Fruit fly (Drosophila melanogaster) whole organism: Measurements from ENCODE around the gene CG3630.

Experiments used
- CG8478 ChIP-seq: fragments of >200 bp; optimal IDR thresholded peaks from 2 replicates; lab custom pipeline; 2018; ENCODE audit warnings: inconsistent platforms
- Dll ChIP-seq: fragments of >200 bp; optimal IDR thresholded peaks from 2 replicates; lab custom pipeline; 2017
- EcR ChIP-seq, 2 experiments: fragments of >200 bp; optimal IDR thresholded peaks; 2 replicates each; lab custom pipeline; 2017; ENCODE audit warnings: missing biosample characterization in 2 of 2, missing genetic modification characterization in 2 of 2, missing genetic modification reagents in 2 of 2
- pan ChIP-seq: fragments of >200 bp; optimal IDR thresholded peaks from 2 replicates; lab custom pipeline; 2017
- psq ChIP-seq: fragments of >200 bp; optimal IDR thresholded peaks from 2 replicates; lab custom pipeline; 2017
- usp ChIP-seq: fragments of >200 bp; optimal IDR thresholded peaks from 2 replicates; lab custom pipeline; 2017; ENCODE audit warnings: missing biosample characterization, missing genetic modification characterization, mixed read lengths

Gene CG3630

DNA sequence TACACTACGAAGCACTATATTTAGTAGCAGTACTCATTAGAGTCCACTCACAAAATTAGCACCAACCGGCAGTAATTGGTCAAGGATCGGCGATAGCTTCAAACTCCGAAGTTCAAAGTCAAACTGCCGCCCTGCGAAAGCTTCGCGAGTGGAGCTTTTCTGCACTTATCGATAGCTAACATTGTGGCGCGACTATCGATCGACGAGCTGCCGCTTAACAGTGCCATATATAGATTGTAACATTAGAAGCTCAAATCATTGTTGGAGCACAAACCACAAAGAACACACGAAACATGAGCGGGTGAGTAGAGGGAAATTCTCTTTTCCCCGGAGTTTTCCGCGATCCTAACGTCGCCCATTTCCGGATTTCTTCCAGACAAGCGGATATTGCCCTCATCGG lies 16.9 kb upstream of the CG3630 start, which contains the start of gene Pgd:
Gene Pgd (plus strand): TSS at position 23 of the 400 bp plus-strand sequence.
- no peak for TF ChIP-seq pan
- TF ChIP-seq EcR (GFP tag; optimal IDR thresholded peaks at IDR 0.05; lab: Kevin White, UChicago), result no peak
- TF ChIP-seq psq (lab: Kevin White, UChicago), result no peak
- TF ChIP-seq usp (GFP tag; lab: Kevin White, UChicago), result no peak
- TF ChIP-seq Dll, result no peak
- no peak for TF ChIP-seq CG8478 (lab: Kevin White, UChicago)

DNA sequence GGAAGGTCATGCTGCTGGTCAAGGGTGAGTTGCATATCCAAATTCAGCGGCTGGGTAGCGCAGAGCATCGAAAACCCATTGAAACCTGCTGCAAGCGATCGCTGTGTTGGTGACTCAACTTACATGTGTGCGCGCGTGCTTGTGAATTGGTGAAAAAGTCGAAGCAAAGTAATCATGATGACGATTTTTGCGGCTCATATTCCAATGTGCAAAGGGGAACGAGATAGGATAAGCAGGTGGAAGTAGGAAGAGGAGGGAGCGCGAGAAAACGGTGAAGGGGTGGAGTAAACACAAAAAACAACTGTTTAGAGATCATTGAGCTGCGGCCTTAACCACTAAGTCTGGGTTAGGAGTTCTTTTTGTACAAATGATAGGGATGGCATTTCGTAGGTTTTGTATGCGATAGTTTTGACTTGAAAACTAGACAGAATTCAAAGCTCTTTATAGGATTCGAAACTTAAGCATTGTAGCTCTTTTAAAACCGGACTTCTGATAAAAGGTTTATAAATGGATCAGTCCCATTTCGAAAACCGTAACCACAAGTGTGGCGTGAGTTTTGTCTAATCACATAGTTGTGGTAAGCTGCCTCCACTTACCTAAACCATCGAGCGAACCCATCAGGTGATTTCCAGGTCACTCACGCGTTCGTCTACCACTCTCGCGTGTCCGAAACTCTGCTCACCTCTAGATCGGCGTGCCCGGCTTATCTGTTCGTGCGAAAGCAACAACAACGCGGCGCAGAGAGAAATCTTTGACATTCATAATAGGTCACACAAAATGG lies 16.1 kb upstream of the CG3630 start:
- TF ChIP-seq pan, result no peak
- no peak for TF ChIP-seq usp (GFP tag; lab: Kevin White, UChicago)
- no peak for TF ChIP-seq psq (lab: Kevin White, UChicago)
- TF ChIP-seq EcR (GFP tag; optimal IDR thresholded peaks at IDR 0.05; lab: Kevin White, UChicago), result no peak
- TF ChIP-seq Dll, result no peak
- TF ChIP-seq CG8478 (lab: Kevin White, UChicago), result no peak

DNA sequence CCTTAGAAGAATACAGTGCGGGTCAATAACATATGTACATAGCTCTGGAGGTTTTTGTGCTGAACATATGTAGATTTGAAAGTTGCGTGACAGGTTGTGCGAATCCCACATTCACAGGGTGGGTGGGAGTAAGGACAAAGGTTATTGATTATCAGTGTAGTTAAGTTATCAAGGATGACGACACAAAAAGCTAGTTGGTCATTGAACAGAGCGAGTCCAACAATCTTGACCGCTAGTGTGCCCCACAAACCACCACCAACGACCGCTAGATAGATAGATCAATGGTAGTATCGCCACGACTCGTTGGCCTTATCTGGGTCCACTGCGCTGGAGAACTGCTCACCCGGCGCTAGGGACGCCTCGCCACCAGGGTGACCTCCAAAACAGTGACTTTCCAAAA lies 15.4 kb upstream of the CG3630 start:
- TF ChIP-seq usp (GFP tag; lab: Kevin White, UChicago) (no peak), Dll (no peak), psq (lab: Kevin White, UChicago) (no peak), CG8478 (lab: Kevin White, UChicago) (no peak), EcR (GFP tag; optimal IDR thresholded peaks at IDR 0.05; lab: Kevin White, UChicago) (no peak), pan (no peak)

DNA sequence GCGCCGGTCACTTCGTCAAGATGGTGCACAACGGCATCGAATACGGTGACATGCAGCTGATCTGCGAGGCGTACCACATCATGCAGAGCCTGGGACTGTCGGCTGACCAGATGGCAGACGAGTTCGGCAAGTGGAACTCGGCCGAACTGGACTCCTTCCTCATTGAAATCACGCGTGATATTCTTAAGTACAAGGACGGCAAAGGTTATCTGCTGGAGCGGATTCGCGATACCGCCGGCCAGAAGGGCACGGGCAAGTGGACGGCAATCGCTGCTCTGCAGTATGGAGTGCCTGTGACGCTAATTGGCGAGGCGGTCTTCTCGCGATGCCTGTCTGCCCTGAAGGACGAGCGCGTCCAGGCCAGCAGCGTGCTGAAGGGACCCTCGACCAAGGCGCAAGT lies 14.5 kb upstream of the CG3630 start:
- TF ChIP-seq pan, result no peak
- no peak for TF ChIP-seq CG8478 (lab: Kevin White, UChicago)
- no peak for TF ChIP-seq EcR (GFP tag; optimal IDR thresholded peaks at IDR 0.05; lab: Kevin White, UChicago)
- TF ChIP-seq usp (GFP tag; lab: Kevin White, UChicago), result no peak
- no peak for TF ChIP-seq psq (lab: Kevin White, UChicago)
- TF ChIP-seq Dll, result no peak

DNA sequence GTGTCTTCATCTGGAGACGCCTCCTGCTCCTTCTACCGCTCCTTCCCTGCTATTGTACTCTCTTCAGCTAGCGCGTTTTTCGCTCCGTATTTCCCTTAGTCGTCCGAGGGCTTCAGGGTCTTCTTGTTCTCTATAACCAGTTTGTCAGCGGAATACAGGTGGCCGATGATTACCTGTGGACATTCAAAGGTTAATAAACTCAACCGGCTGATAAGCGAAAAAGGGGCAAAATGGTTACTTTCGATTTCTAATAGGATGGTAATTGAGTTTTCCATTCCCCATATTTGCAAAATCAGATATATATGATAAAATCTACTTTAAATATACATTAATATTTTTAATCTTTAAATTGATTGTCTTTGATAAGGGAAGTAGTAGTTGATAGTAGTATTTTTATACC lies 13.3 kb upstream of the CG3630 start:
- TF ChIP-seq psq (lab: Kevin White, UChicago), result no peak

DNA sequence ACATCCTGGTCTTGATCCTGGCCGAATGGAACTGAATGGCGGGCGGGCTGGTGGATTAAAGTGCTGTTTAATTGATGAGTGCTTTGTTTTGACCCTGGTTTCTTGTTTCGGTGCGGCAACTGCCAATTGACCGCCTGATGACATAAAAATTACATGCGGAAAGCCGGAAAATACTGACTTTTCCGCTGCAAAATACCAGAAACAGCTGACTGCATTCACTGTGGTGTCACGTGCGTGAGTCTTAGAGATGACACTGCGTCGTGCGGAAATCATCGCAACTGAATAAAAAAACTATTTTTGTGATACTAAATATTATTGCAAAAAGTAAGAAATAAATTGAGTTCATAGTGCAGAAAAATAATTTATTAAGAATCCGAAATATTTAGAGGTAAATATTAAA lies 12.5 kb upstream of the CG3630 start, which contains the start of gene bcn92:
Gene bcn92 (minus strand): TSS at position 170 of the 400 bp plus-strand sequence.
- TF ChIP-seq psq (lab: Kevin White, UChicago) (no peak), CG8478 (lab: Kevin White, UChicago) (no peak), pan (no peak), EcR (GFP tag; optimal IDR thresholded peaks at IDR 0.05; lab: Kevin White, UChicago) (no peak), usp (GFP tag; lab: Kevin White, UChicago) (no peak), Dll (no peak)

DNA sequence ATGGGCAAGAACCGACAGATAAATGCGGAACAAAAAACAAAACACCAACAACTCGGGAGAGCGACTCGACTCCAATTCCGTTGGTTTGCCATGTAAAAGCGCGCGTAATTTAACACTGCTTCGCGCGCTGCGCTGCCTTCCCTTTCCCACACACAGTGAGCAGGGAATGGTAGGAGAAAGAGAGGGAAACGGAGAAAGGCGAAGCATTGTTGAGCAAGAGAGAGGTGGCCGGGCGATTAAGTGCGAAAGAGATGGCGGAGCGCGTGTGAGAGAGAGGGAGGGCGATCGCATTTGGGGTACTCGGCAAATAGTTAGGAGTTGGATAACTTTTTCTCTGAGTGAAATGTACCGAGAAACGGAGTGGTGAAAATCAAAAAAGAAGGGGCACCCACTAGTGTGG lies 6.1 kb upstream of the CG3630 start:
- peak; percentile 74 for TF ChIP-seq Dll
- no peak for TF ChIP-seq usp (GFP tag; lab: Kevin White, UChicago)
- TF ChIP-seq CG8478 (lab: Kevin White, UChicago), result peak; percentile 66
- TF ChIP-seq psq (lab: Kevin White, UChicago), result no peak

DNA sequence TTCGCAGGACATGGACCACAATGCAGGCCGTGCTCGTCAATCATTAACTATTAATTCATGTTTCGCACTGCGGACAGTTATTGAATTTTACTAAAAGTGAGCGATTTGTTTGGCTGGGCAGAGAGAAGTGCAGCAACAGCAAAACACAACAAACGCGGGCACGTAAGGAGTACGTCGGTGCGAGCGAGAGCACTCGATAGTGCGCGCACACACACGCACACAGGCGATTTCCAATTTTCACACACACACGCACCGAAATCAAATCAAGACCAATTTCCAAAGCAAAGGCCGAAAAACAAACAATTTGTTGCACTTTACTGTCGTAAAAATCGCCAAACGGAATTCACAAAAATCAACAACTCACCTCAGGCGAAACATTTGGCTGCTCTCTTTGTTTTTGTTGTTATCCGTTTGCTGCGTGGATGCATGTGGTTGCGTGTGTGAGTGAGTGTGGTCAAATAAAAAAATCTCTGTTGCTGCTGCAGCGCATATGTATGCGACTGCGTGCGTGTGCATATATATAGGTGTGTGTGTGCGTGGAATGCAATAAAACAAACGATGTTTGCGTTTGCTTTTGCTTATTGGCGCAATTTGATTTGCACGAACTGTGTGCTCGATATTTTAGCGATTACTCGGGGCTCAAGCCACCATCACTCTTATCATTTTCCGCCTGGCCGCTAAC lies 3.9 kb upstream of the CG3630 start:
- no peak for TF ChIP-seq pan
- TF ChIP-seq Dll, result peak; percentile 25
- TF ChIP-seq CG8478 (lab: Kevin White, UChicago), result peak; percentile 95

DNA sequence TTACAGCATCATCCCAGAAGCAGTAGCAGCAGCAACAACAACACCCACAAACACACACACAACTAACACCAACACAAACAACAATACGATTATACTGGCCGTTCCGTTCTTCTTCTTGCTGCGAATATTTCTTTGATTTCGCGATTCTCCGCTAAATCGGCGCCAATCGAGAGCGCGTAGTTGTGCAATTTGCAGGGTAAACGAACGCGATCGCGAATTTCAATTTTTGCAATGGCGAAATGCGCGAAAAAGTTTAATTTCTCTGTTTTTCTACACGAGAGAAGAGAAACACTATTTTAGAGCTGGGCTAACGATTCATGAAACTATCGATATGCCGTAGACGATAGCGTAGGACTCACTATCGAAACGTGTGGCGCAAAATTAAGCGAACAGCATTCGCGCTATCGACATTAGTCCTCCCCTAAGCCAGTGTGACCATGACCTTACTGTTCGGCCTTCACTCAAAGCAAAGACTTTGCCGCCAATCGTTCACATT lies 3.3 kb upstream of the CG3630 start, which contains the start of gene wapl:
Gene wapl (minus strand): TSS at position 316 of the 496 bp plus-strand sequence.
- no peak for TF ChIP-seq psq (lab: Kevin White, UChicago)
- TF ChIP-seq usp (GFP tag; lab: Kevin White, UChicago), result no peak
- no peak for TF ChIP-seq pan
- TF ChIP-seq CG8478 (lab: Kevin White, UChicago), result no peak
- TF ChIP-seq Dll, result no peak
- TF ChIP-seq EcR (GFP tag; optimal IDR thresholded peaks at IDR 0.05; lab: Kevin White, UChicago), result no peak

DNA sequence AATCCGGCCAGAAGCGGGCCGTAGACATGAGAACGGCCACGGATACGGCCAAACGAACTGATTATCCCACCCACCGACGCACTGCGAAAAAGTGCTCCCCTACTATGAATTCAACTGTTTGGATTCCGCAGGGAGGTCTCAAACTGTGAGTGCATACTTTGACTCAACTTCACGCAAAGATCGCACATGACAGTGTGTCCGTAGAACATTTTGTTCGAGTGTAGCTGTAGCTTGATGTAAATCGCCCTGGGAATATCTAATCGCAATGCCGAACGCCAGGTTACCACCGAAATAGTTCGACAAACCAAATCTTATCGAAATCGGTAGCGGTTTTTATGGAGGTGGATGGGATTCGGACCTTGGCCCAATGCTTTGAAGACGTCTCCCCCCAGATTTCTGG lies 976 bp upstream of the CG3630 start:
- TF ChIP-seq psq (lab: Kevin White, UChicago), result no peak

DNA sequence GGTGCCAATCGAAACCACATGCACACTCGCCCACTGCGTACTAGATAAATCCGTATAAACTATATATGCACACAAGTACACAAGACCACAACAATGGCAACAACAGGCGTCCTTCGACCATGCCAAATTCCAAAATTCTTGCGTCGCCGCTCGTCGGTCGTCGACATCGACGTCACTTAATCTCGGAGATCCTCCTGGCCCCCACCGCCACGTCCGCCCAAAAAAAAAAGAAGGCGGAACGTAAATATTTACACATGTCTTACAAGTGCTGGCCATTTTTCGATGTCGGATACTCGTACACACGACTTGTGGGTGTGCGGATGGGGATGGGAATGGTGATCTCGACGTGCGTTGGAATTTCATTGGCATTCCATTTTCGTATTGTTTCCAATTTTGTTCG lies 1.4 kb downstream of the CG3630 start:
- TF ChIP-seq pan (no peak), psq (lab: Kevin White, UChicago) (no peak), usp (GFP tag; lab: Kevin White, UChicago) (no peak), EcR (GFP tag; optimal IDR thresholded peaks at IDR 0.05; lab: Kevin White, UChicago) (no peak)

DNA sequence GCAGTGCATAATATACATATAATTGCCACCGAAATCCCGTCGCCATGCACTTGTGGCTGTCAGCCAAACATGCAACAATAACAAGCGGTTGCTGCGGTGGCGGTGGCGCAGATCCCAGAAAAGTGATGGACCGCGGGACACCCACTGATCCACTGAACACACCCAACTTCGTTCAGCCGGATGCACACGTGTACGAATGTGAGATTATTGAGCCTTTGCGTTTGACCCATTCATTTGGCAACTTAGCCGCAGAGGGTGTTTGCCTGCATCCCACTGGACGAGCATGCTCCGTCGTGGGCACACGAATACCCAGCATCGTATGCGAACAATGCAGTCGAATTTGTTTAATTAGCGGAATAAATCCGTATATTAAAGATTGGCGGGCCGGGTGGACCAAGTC lies 3.4 kb downstream of the CG3630 start:
- TF ChIP-seq pan (no peak), usp (GFP tag; lab: Kevin White, UChicago) (no peak), EcR (GFP tag; optimal IDR thresholded peaks at IDR 0.05; lab: Kevin White, UChicago) (no peak), CG8478 (lab: Kevin White, UChicago) (no peak), psq (lab: Kevin White, UChicago) (no peak), Dll (no peak)
